Worm (Caenorhabditis elegans): Measurements from ENCODE around the gene math-26.
A peak's percentile ranks its signal among the peaks of the same experiment; 100 is the strongest.

The math-26 gene

DNA sequence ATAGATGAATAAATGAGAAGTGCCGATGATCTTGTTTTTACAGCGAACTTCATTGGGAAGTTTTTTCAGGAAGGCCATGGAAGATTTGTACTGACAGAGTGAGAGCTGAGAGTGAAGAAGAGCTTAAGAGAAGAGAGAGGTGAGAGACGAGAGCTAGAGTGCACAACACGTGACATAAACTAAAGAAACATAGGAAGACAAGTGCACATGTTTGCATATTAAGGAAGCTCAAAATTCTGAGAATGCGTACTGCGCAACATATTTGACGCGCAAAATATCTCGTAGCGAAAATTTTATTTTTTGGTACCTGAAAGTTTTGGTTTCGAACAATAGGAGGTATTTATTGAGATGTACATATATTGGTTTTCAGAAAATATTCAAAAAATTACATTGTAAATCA lies 36.8 kb downstream of the math-26 start, which contains the start of gene C08F1.8:
TSS of gene C08F1.8 (minus strand) at position 101 of the 400 bp plus-strand sequence.
- TF ChIP-seq unc-55 (GFP tag; optimal IDR thresholded peaks at IDR 0.05), result peak; percentile 8
- TF ChIP-seq sma-9 (GFP tag; optimal IDR thresholded peaks at IDR 0.05), result no peak
- no peak for TF ChIP-seq sma-9 (tag; optimal IDR thresholded peaks at IDR 0.05)
- no peak for TF ChIP-seq nhr-23 (tag; optimal IDR thresholded peaks at IDR 0.05)

- TF ChIP-seq R02D3.7 (tag; optimal IDR thresholded peaks at IDR 0.05), result no peak
Observed at ce11 chrII:1816053-1816452, 44.6 kb downstream of the math-26 start.

- TF ChIP-seq nhr-21 (tag; optimal IDR thresholded peaks at IDR 0.05), result no peak
- no peak for TF ChIP-seq R02D3.7 (tag; optimal IDR thresholded peaks at IDR 0.05)
- no peak for TF ChIP-seq elt-1 (tag; optimal IDR thresholded peaks at IDR 0.05)
- TF ChIP-seq aly-2 (tag; optimal IDR thresholded peaks at IDR 0.05), result no peak
- no peak for TF ChIP-seq sma-9 (GFP tag; optimal IDR thresholded peaks at IDR 0.05)
- no peak for TF ChIP-seq sma-9 (tag; optimal IDR thresholded peaks at IDR 0.05)
- no peak for TF ChIP-seq fos-1 (tag; optimal IDR thresholded peaks at IDR 0.05)
- no peak for TF ChIP-seq lin-39 (tag; optimal IDR thresholded peaks at IDR 0.05)
- no peak for TF ChIP-seq ztf-1 (GFP tag; conservative IDR thresholded peaks at IDR 0.05)
- TF ChIP-seq nhr-11 (tag; optimal IDR thresholded peaks at IDR 0.05), result no peak
- no peak for TF ChIP-seq nhr-12 (tag; optimal IDR thresholded peaks at IDR 0.05)
- no peak for TF ChIP-seq sem-4 (tag; optimal IDR thresholded peaks at IDR 0.05)
- no peak for TF ChIP-seq ztf-11 (tag; optimal IDR thresholded peaks at IDR 0.05)
- no peak for TF ChIP-seq skn-1 (tag; optimal IDR thresholded peaks at IDR 0.05)
- TF ChIP-seq alr-1 (tag; optimal IDR thresholded peaks at IDR 0.05), result no peak
Observed at ce11 chrII:1818300-1818699, 46.9 kb downstream of the math-26 start, which contains the start of gene fbxb-10. Gene fbxb-10 (minus strand): TSS chrII:1818400.

- TF ChIP-seq nhr-21 (tag; optimal IDR thresholded peaks at IDR 0.05) (peak; percentile 29), sma-9 (GFP tag; optimal IDR thresholded peaks at IDR 0.05) (peak; percentile 82), sma-9 (tag; optimal IDR thresholded peaks at IDR 0.05) (no peak), F13H6.1 (tag; optimal IDR thresholded peaks at IDR 0.05) (peak; percentile 44), fos-1 (tag; optimal IDR thresholded peaks at IDR 0.05) (peak; percentile 97), unc-62 (GFP tag; optimal IDR thresholded peaks at IDR 0.05) (no peak), nhr-129 (tag; optimal IDR thresholded peaks at IDR 0.05) (peak; percentile 100), nhr-25 (tag; optimal IDR thresholded peaks at IDR 0.05) (no peak), ztf-1 (GFP tag; conservative IDR thresholded peaks at IDR 0.05) (no peak), crh-2 (tag; optimal IDR thresholded peaks at IDR 0.05) (peak; percentile 75), unc-55 (GFP tag; optimal IDR thresholded peaks at IDR 0.05) (peak; percentile 71), egl-27 (tag; optimal IDR thresholded peaks at IDR 0.05) (peak; percentile 45), lsy-2 (tag; optimal IDR thresholded peaks at IDR 0.05) (peak; percentile 46 to 75), gmeb-1 (tag; optimal IDR thresholded peaks at IDR 0.05) (peak; percentile 75), C34F6.9 (tag; optimal IDR thresholded peaks at IDR 0.05) (peak; percentile 87), Y55F3AM.14 (GFP tag; optimal IDR thresholded peaks at IDR 0.05) (no peak)
Observed at ce11 chrII:1819944-1820570, 48.6 kb downstream of the math-26 start, which contains the start of gene fbxc-19. Gene fbxc-19 (plus strand): TSS chrII:1820479.

DNA sequence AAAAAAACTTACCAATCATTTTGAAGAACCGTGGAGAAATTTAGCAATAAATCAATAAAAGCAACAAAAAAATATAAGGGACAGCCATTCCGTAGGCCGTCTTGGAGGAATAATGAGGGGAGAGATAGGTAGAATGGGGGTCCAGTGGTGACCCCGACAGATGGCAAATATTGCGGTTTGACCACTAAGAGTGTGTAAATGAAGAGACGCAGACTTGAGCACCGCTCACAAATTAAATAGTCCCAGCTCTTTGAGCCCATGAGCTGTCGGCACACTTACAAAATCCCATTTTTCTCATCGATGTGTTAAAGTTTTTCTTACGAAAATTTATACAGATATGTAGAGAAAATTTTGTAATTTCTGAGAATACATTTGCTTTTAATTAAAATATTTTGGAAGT lies 49.3 kb downstream of the math-26 start, which contains the start of gene fbxa-3:
TSS of gene fbxa-3 (minus strand) at position 101 of the 400 bp plus-strand sequence.
- TF ChIP-seq lin-39 (tag; optimal IDR thresholded peaks at IDR 0.05), result no peak
- no peak for TF ChIP-seq fos-1 (tag; optimal IDR thresholded peaks at IDR 0.05)
- TF ChIP-seq ZK546.5 (tag; optimal IDR thresholded peaks at IDR 0.05), result no peak
- no peak for TF ChIP-seq nhr-237 (tag; optimal IDR thresholded peaks at IDR 0.05)
- no peak for TF ChIP-seq nhr-11 (tag; optimal IDR thresholded peaks at IDR 0.05)
- no peak for TF ChIP-seq mdl-1 (tag; optimal IDR thresholded peaks at IDR 0.05)
- TF ChIP-seq peb-1 (tag; optimal IDR thresholded peaks at IDR 0.05), result no peak
- no peak for TF ChIP-seq gmeb-1 (tag; optimal IDR thresholded peaks at IDR 0.05)
- no peak for TF ChIP-seq snpc-4 (tag; optimal IDR thresholded peaks at IDR 0.05)
- TF ChIP-seq sma-3 (GFP tag; optimal IDR thresholded peaks at IDR 0.05), result no peak
- no peak for TF ChIP-seq egl-27 (tag; optimal IDR thresholded peaks at IDR 0.05)
- no peak for TF ChIP-seq C34F6.9 (tag; optimal IDR thresholded peaks at IDR 0.05)
- TF ChIP-seq dmd-4 (tag; optimal IDR thresholded peaks at IDR 0.05), result no peak
- TF ChIP-seq F13H6.1 (tag; optimal IDR thresholded peaks at IDR 0.05), result no peak
- TF ChIP-seq unc-39 (tag; optimal IDR thresholded peaks at IDR 0.05), result no peak
- TF ChIP-seq crh-2 (tag; optimal IDR thresholded peaks at IDR 0.05), result no peak
